Fruit fly (Drosophila melanogaster): ENCODE results near the gene I-t.

Gene I-t

DNA sequence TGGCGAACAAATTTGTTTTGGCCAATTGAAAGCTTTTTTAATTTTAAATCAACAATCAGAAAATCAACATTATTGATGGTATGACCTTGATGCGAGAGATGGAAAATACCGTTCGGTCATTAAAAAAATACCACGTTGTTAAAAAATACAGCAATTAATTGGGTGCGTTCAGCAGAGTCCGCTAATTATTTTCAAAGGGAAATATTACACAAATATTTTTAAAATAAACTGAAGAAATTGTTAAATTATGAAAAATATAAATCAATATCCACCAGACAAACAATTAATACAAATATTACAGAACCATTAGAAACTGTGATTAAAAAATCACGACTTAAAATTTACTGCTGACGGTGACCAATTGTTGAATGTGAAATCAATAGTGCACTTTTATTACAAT is 25.8 kb upstream of the I-t start, which contains the start of gene CG18476 (continued):
- TF ChIP-seq Atf-2 (GFP tag; optimal IDR thresholded peaks at IDR 0.05) (peak; percentile 10), sug (tag; optimal IDR thresholded peaks at IDR 0.05) (peak; percentile 85), HLH3B (GFP tag; IDR thresholded peaks at IDR 0.05) (peak; percentile 92), ind (GFP tag; optimal IDR thresholded peaks at IDR 0.05) (peak; percentile 91), CG13624 (GFP tag; optimal IDR thresholded peaks at IDR 0.05) (peak; percentile 74), org-1 (GFP tag; optimal IDR thresholded peaks at IDR 0.05) (peak; percentile 69), CG7556 (GFP tag; optimal IDR thresholded peaks at IDR 0.05) (peak; percentile 88), CG7357 (GFP tag; IDR thresholded peaks at IDR 0.05) (peak; percentile 88), hbn (GFP tag; IDR thresholded peaks at IDR 0.05; ENCODE audit: partially characterized antibody) (no peak), emc (GFP tag; optimal IDR thresholded peaks at IDR 0.05) (peak; percentile 42), CG6254 (GFP tag; optimal IDR thresholded peaks at IDR 0.05) (peak; percentile 84), HLH4C (GFP tag; IDR thresholded peaks at IDR 0.05; ENCODE audit: partially characterized antibody) (no peak), jigr1 (GFP tag; IDR thresholded peaks at IDR 0.05) (peak; percentile 75), sens (GFP tag) (peak; percentile 96), Ssrp (tag; optimal IDR thresholded peaks at IDR 0.05) (peak; percentile 92), en (GFP tag; optimal IDR thresholded peaks at IDR 0.05) (peak; percentile 13), ara (GFP tag; IDR thresholded peaks at IDR 0.05) (peak; percentile 91), CG10431 (GFP tag; optimal IDR thresholded peaks at IDR 0.05) (no peak), CG32772 (GFP tag; IDR thresholded peaks at IDR 0.05) (peak; percentile 92), CG10274 (GFP tag; optimal IDR thresholded peaks at IDR 0.05) (peak; percentile 43), unpg (GFP tag; optimal IDR thresholded peaks at IDR 0.05) (peak; percentile 96), so (GFP tag; IDR thresholded peaks at IDR 0.05) (peak; percentile 83; the same call in 2 of the 3 replicates), ase (GFP tag; IDR thresholded peaks at IDR 0.05) (peak; percentile 92), Nf-YA (GFP tag; IDR thresholded peaks at IDR 0.05) (peak; percentile 79), CG15696 (tag; optimal IDR thresholded peaks at IDR 0.05) (peak; percentile 93), Opbp (GFP tag; IDR thresholded peaks at IDR 0.05; ENCODE audit: partially characterized antibody) (no peak), dpn (GFP tag; optimal IDR thresholded peaks at IDR 0.05) (peak; percentile 76 to 89), CG31365 (tag; optimal IDR thresholded peaks at IDR 0.05) (peak; percentile 32), CG42726 (GFP tag; IDR thresholded peaks at IDR 0.05; ENCODE audit: partially characterized antibody) (no peak), CG12391 (tag; optimal IDR thresholded peaks at IDR 0.05) (peak; percentile 96), slbo (GFP tag; IDR thresholded peaks at IDR 0.05) (peak; percentile 95), Lpt (GFP tag; optimal IDR thresholded peaks at IDR 0.05) (no peak), jumu (GFP tag; optimal IDR thresholded peaks at IDR 0.05) (peak; percentile 50), her (GFP tag; optimal IDR thresholded peaks at IDR 0.05) (no peak), CG3281 (GFP tag; optimal IDR thresholded peaks at IDR 0.05) (peak; percentile 91), rib (GFP tag; IDR thresholded peaks at IDR 0.05) (peak; percentile 83), bbx (GFP tag; IDR thresholded peaks at IDR 0.05; ENCODE audit: partially characterized antibody) (no peak), ci (GFP tag; IDR thresholded peaks at IDR 0.05) (peak; percentile 95), kah (GFP tag; optimal IDR thresholded peaks at IDR 0.05) (peak; percentile 72), CG9876 (GFP tag; optimal IDR thresholded peaks at IDR 0.05) (no peak), pfk (GFP tag; optimal IDR thresholded peaks at IDR 0.05) (no peak), ap (GFP tag; IDR thresholded peaks at IDR 0.05) (peak; percentile 83), zfh1 (GFP tag; IDR thresholded peaks at IDR 0.05) (peak; percentile 94), HmgD (GFP tag; optimal IDR thresholded peaks at IDR 0.05) (no peak), trh (GFP tag; optimal IDR thresholded peaks at IDR 0.05) (peak; percentile 75), CG11247 (GFP tag; IDR thresholded peaks at IDR 0.05) (peak; percentile 90), stwl (tag; optimal IDR thresholded peaks at IDR 0.05) (peak; percentile 68), Dbx (GFP tag; IDR thresholded peaks at IDR 0.05) (peak; percentile 91), Pdp1 (GFP tag; optimal IDR thresholded peaks at IDR 0.05) (peak; percentile 78 to 83), CG4617 (GFP tag; optimal IDR thresholded peaks at IDR 0.05; ENCODE audit: borderline replicate concordance) (peak; percentile 90), CG9797 (GFP tag; optimal IDR thresholded peaks at IDR 0.05) (peak; percentile 47), CG5953 (GFP tag; IDR thresholded peaks at IDR 0.05) (peak; percentile 69)
